Worm (Caenorhabditis elegans) whole organism, L2 larva: Measurements from ENCODE around the gene Y39G8B.1.

Experiments
- F13H6.1 ChIP-seq: sonication (generic microtip); optimal IDR thresholded peaks from 2 replicates; lab custom pipeline; 2016; ENCODE audit warnings: missing genetic modification characterization, missing compliant biosample characterization
- alr-1 ChIP-seq: fragments of 150-350 bp; optimal IDR thresholded peaks from 2 replicates; lab custom pipeline; 2014; ENCODE audit warnings: missing biosample characterization, missing genetic modification characterization
- aly-2 ChIP-seq: fragments of 150-350 bp; optimal IDR thresholded peaks from 2 replicates; lab custom pipeline; 2014; ENCODE audit warnings: missing biosample characterization, missing genetic modification characterization
- ama-1 ChIP-seq: fragments of 150-350 bp; optimal IDR thresholded peaks from 2 replicates; lab custom pipeline; 2018; ENCODE audit warnings: inconsistent platforms
- blmp-1 ChIP-seq: sonication (generic microtip); optimal IDR thresholded peaks from 2 replicates; lab custom pipeline; 2017; ENCODE audit warnings: missing genetic modification characterization, mild to moderate bottlenecking, missing compliant biosample characterization, antibody characterized with exemption, moderate library complexity; ENCODE audit not compliant: insufficient read depth
- dmd-4 ChIP-seq: sonication (generic microtip); optimal IDR thresholded peaks from 2 replicates; lab custom pipeline; 2017; ENCODE audit warnings: missing biosample characterization, missing genetic modification characterization
- egl-27 ChIP-seq: sonication (generic microtip); optimal IDR thresholded peaks from 3 replicates; lab custom pipeline; 2017; ENCODE audit warnings: missing biosample characterization, missing genetic modification reagents, missing genetic modification characterization
- elt-1 ChIP-seq: fragments of 150-350 bp; optimal IDR thresholded peaks from 2 replicates; lab custom pipeline; 2014; ENCODE audit warnings: missing biosample characterization, missing genetic modification characterization
- elt-3 ChIP-seq: sonication (generic microtip); optimal IDR thresholded peaks from 2 replicates; lab custom pipeline; 2017; ENCODE audit warnings: missing biosample characterization, missing genetic modification characterization
- fos-1 ChIP-seq: fragments of 150-350 bp; optimal IDR thresholded peaks from 2 replicates; lab custom pipeline; 2014; ENCODE audit warnings: missing biosample characterization, missing genetic modification characterization
- lin-13 ChIP-seq: fragments of 150-350 bp; optimal IDR thresholded peaks from 2 replicates; lab custom pipeline; 2014; ENCODE audit warnings: missing biosample characterization, missing genetic modification reagents, missing genetic modification characterization
- lsy-2 ChIP-seq, 2 experiments: fragments of 150-350 bp in 1 of 2; sonication (generic microtip) in 1 of 2; optimal IDR thresholded peaks; 2 replicates each; lab custom pipeline; 2014 to 2017; ENCODE audit warnings: missing biosample characterization in 2 of 2, missing genetic modification characterization in 2 of 2
- mab-5 ChIP-seq: fragments of 150-350 bp; optimal IDR thresholded peaks from 2 replicates; lab custom pipeline; 2014; ENCODE audit warnings: missing biosample characterization, missing genetic modification characterization
- mbf-1 ChIP-seq: sonication (generic microtip); optimal IDR thresholded peaks from 2 replicates; lab custom pipeline; 2017; ENCODE audit warnings: missing biosample characterization, missing genetic modification characterization
- mdl-1 ChIP-seq, 2 experiments: fragments of 150-350 bp in 1 of 2; sonication (generic microtip) in 1 of 2; optimal IDR thresholded peaks; 2 replicates each; lab custom pipeline; 2017; ENCODE audit warnings: missing biosample characterization in 2 of 2, missing genetic modification characterization in 2 of 2
- nhr-10 ChIP-seq: sonication (generic microtip); optimal IDR thresholded peaks from 2 replicates; lab custom pipeline; 2017; ENCODE audit warnings: missing biosample characterization, missing genetic modification characterization
- nhr-11 ChIP-seq: fragments of 150-350 bp; optimal IDR thresholded peaks from 2 replicates; lab custom pipeline; 2014; ENCODE audit warnings: missing biosample characterization, missing genetic modification characterization
- nhr-129 ChIP-seq: fragments of 150-350 bp; optimal IDR thresholded peaks from 2 replicates; lab custom pipeline; 2014; ENCODE audit warnings: missing biosample characterization, missing genetic modification characterization
- nhr-21 ChIP-seq: fragments of 150-350 bp; optimal IDR thresholded peaks from 2 replicates; lab custom pipeline; 2014; ENCODE audit warnings: missing biosample characterization, missing genetic modification characterization
- nhr-237 ChIP-seq: fragments of 150-350 bp; optimal IDR thresholded peaks from 2 replicates; lab custom pipeline; 2014; ENCODE audit warnings: missing biosample characterization, missing genetic modification characterization
- nhr-25 ChIP-seq: fragments of 150-350 bp; sonication (generic microtip); optimal IDR thresholded peaks from 3 replicates; lab custom pipeline; 2014; ENCODE audit warnings: missing biosample characterization, missing genetic modification characterization
- nhr-77 ChIP-seq: fragments of 150-350 bp; optimal IDR thresholded peaks from 2 replicates; lab custom pipeline; 2014; ENCODE audit warnings: missing biosample characterization, missing genetic modification characterization
- skn-1 ChIP-seq: sonication (generic microtip); optimal IDR thresholded peaks from 2 replicates; lab custom pipeline; 2017; ENCODE audit warnings: missing biosample characterization, missing genetic modification characterization
- sma-3 ChIP-seq: sonication (generic microtip); optimal IDR thresholded peaks from 2 replicates; lab custom pipeline; 2016; ENCODE audit warnings: missing genetic modification reagents, missing genetic modification characterization, missing compliant biosample characterization
- sma-9 ChIP-seq, 2 experiments: fragments of 150-350 bp in 1 of 2; sonication (generic microtip) in 1 of 2; optimal IDR thresholded peaks; 2 replicates each; lab custom pipeline; 2014 to 2016; ENCODE audit warnings: missing genetic modification characterization in 2 of 2, mild to moderate bottlenecking in 1 of 2, missing biosample characterization in 1 of 2, missing compliant biosample characterization in 1 of 2, missing genetic modification reagents in 1 of 2, moderate library complexity in 1 of 2
- snpc-4 ChIP-seq: fragments of 150-350 bp; optimal IDR thresholded peaks from 2 replicates; lab custom pipeline; 2014; ENCODE audit warnings: missing biosample characterization, missing genetic modification characterization
- unc-62 ChIP-seq: fragments of 150-350 bp; optimal IDR thresholded peaks from 2 replicates; lab custom pipeline; 2014; ENCODE audit warnings: missing biosample characterization, missing genetic modification reagents, missing genetic modification characterization
- zag-1 ChIP-seq: fragments of 150-350 bp; optimal IDR thresholded peaks from 2 replicates; lab custom pipeline; 2014; ENCODE audit warnings: missing biosample characterization, missing genetic modification characterization
- ztf-1 ChIP-seq: fragments of 200-800 bp; sonication (Bioruptor generic); conservative IDR thresholded peaks from 2 replicates; pipeline ENCODE4 v1.3.6; 2022; ENCODE audit warnings: missing genetic modification characterization, missing compliant biosample characterization
- ztf-11 ChIP-seq: sonication (generic microtip); optimal IDR thresholded peaks from 2 replicates; lab custom pipeline; 2017; ENCODE audit warnings: missing biosample characterization, missing genetic modification characterization

Gene Y39G8B.1

DNA sequence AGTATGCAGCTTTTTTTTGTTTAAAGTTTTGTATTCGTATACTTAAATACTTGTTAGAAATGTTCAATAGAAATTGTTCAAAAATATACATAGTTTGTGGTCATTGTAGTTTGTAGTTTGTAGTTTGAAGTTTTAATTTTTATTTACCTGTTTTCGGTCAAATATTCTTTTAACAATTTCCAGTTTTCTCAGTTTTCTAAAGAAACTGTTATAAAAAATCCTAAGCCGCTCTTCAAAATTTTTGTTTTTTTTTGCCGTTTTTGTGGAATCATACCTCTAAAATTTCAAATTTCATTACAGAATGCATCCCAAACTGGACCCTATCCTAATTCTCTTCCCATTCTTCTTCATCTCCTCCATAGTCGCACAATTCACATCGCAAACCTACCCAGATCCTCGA, 32.6 kb upstream of the Y39G8B.1 start, which contains the start of gene F01D5.6:
Gene F01D5.6 (plus strand): TSS at position 301 of the 400 bp plus-strand sequence.
- TF ChIP-seq mab-5 (tag; lab: Kevin White, UChicago), result no peak
- TF ChIP-seq elt-1 (tag; lab: Kevin White, UChicago), result no peak
- TF ChIP-seq lin-13 (GFP tag; lab: Kevin White, UChicago), result no peak
- TF ChIP-seq ama-1 (lab: Kevin White, UChicago), result no peak
- no peak for TF ChIP-seq nhr-77 (tag; lab: Kevin White, UChicago)
- TF ChIP-seq egl-27 (tag; lab: Kevin White, UChicago), result no peak
- TF ChIP-seq lsy-2 (tag; optimal IDR thresholded peaks at IDR 0.05; lab: Kevin White, UChicago), result no peak
- TF ChIP-seq mbf-1, result no peak
- no peak for TF ChIP-seq sma-9 (GFP tag; optimal IDR thresholded peaks at IDR 0.05; lab: Kevin White, UChicago)
- no peak for TF ChIP-seq sma-9 (tag; optimal IDR thresholded peaks at IDR 0.05; lab: Kevin White, UChicago)
- no peak for TF ChIP-seq elt-3 (tag; lab: Kevin White, UChicago)
- no peak for TF ChIP-seq sma-3
- no peak for TF ChIP-seq aly-2
- no peak for TF ChIP-seq zag-1 (tag; lab: Kevin White, UChicago)
- TF ChIP-seq ztf-11 (tag; lab: Kevin White, UChicago), result no peak
- TF ChIP-seq nhr-10 (tag; lab: Kevin White, UChicago), result no peak
- no peak for TF ChIP-seq ztf-1 (GFP tag; lab: Robert Waterston, UW)
- no peak for TF ChIP-seq blmp-1 (tag; lab: Kevin White, UChicago)
- TF ChIP-seq F13H6.1 (tag; lab: Kevin White, UChicago), result no peak
- TF ChIP-seq, all 48 proteins: peak for 0

DNA sequence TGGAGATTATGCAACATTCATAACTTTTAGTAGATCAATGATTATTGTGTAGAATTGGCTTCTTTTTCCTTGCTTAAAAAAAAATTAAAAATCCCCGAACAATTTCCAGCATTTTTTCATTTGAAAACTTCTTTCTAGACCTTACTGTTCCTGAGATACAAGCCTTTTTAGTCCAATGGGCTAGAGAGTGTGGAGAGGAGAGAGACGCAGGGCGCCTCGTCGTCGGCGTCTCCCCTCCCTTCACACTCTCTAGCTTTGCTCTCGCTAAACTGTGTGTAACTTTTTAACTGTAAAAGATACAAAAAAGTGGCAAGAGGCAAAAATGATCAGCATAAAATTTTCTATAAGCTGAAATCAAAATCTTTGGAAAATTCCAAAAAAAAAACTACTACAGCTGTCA, 31.6 kb upstream of the Y39G8B.1 start:
- TF ChIP-seq unc-62 (GFP tag; lab: Kevin White, UChicago) (no peak), lsy-2 (tag; optimal IDR thresholded peaks at IDR 0.05; lab: Kevin White, UChicago) (no peak), nhr-11 (no peak), nhr-25 (tag; lab: Kevin White, UChicago) (no peak), mdl-1 (tag; optimal IDR thresholded peaks at IDR 0.05; lab: Kevin White, UChicago) (no peak)

DNA sequence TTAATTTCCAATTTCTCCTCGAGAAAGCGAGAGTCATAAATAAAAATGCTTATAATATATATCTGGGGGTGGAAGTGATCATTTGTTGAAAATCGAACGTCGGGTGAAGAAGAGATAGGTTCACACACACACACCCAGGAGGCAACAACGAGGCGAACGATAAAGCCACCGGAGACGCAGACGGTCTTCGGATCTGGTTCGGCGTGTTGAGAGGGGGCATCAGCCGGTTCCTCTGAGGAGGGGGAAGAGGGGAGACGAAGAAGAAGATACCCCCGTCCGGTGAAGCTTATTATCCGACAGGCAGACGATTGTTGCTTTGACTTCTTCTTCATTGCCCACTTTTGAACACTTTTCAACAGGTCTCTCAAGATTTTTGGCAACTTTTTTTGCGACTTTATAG, 31.2 kb upstream of the Y39G8B.1 start:
- TF ChIP-seq nhr-237, result no peak
- peak; percentile 74 for TF ChIP-seq nhr-21 (tag; lab: Kevin White, UChicago)
- TF ChIP-seq, all 48 proteins: peak for 1

DNA sequence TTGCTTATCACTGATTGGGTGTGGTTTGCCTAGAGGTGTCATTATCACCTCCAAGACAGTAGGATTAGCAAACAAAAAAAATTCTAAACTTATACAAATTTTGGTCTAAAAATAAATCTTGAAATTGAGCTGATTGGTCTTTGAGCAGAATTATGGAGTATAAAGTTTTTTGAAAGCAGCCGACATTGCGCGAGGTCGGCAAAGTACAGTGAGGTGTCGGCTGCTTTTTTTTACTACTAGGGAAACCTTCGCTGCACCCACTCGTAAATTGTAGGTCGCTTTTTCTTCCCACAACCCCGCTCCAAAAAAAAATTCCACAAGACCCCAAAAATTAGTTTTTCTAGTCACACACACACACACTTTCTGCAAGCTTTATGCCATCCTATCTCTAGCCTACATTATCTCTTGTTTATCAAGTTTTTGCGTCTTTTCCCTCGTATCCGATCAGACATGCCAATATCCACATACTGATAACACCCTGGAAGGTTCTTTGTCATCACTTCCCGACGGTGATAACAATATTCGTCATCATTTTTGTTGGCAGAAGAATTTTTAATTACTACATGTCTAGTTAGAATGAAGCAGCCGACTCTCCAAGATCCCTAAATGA, 30.3 kb upstream of the Y39G8B.1 start:
- TF ChIP-seq mdl-1 (tag; optimal IDR thresholded peaks at IDR 0.05; lab: Kevin White, UChicago), result no peak
- peak; percentile 82 for TF ChIP-seq snpc-4 (tag; lab: Kevin White, UChicago)
- TF ChIP-seq, all 48 proteins: peak for 1

DNA sequence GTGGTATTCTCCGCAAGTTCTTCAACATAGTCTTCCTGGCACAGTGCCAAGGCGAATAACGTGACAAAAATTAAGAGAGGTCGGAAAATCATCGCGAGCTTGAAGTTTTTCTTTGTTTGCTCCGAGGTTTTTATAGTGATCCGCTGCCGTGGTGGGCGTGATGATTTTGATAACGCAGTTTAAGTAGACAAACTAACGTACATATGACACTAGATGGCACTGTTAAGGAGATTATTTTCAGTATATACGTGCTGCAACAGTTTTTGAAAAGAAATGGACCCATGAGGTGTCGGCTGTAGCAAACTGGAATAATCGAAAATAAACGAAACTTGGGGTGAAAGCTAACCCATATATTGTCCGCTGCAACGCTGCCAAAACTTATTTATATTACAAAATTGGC, 28.6 kb upstream of the Y39G8B.1 start, which contains the start of gene F01D5.5:
Gene F01D5.5 (minus strand): TSS at position 101 of the 400 bp plus-strand sequence.
- no peak for TF ChIP-seq skn-1 (tag; lab: Kevin White, UChicago)
- no peak for TF ChIP-seq nhr-77 (tag; lab: Kevin White, UChicago)
- TF ChIP-seq nhr-11, result no peak

DNA sequence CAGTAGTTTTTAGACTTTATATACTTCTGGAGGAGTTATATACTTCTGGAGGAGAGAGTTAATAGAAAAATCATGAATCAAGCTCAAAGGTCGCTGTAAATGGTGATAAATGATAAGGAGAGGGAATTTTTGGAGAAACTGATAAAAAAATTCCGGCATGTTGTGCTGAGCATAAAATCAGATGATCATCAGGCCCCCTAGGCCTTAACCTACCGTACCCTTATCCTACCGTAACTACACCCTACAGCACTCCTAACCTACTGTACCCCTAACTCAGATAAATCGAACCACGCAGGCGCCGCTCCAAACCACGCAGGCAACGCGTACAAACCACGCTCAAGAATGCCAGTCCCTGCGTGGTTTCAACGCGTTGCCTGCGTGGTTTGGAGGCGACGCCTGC, 26.4 kb upstream of the Y39G8B.1 start, which contains the start of gene F01D5.3:
Gene F01D5.3 (minus strand): TSS at position 101 of the 400 bp plus-strand sequence.
- peak; percentile 8 for TF ChIP-seq fos-1 (tag; lab: Kevin White, UChicago)
- TF ChIP-seq, all 48 proteins: peak for 1; not testable (repeated sequence) for 47

DNA sequence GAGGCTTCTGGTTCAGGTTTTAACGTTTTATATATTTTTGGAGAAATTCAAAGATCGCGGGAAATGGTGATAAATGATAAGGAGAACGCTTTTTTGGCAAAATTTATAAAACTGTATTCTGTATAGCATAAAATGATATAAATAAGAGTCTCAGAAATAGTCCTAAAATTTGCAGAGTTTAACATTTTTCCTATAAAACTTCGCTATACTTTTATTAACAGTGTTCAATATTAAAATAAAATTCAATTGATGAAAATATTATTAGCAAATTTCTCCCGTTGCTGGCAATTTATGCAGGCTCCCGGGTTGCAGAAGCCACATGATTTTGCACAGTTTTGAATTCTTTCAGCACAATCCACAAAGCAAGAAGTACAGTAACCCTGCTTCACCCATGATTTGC, 25.4 kb upstream of the Y39G8B.1 start, which contains the start of gene F01D5.2:
Gene F01D5.2 (minus strand): TSS at position 101 of the 400 bp plus-strand sequence.
- TF ChIP-seq dmd-4 (tag; lab: Kevin White, UChicago), result no peak
- TF ChIP-seq blmp-1 (tag; lab: Kevin White, UChicago), result no peak
- no peak for TF ChIP-seq elt-3 (tag; lab: Kevin White, UChicago)
- no peak for TF ChIP-seq sma-3
- no peak for TF ChIP-seq alr-1 (tag; lab: Kevin White, UChicago)
- no peak for TF ChIP-seq nhr-10 (tag; lab: Kevin White, UChicago)
- TF ChIP-seq ztf-1 (GFP tag; lab: Robert Waterston, UW), result no peak
- no peak for TF ChIP-seq nhr-129 (tag; lab: Kevin White, UChicago)
- no peak for TF ChIP-seq aly-2
- TF ChIP-seq lsy-2 (tag; optimal IDR thresholded peaks at IDR 0.05; lab: Kevin White, UChicago), result no peak
- TF ChIP-seq unc-62 (GFP tag; lab: Kevin White, UChicago), result no peak
